Fruit fly (Drosophila melanogaster): ENCODE data around the gene CG6707.
A peak's percentile ranks its signal among the peaks of the same experiment; 100 is the strongest.

- TF ChIP-seq gcm (GFP tag; optimal IDR thresholded peaks at IDR 0.05) (no peak), CG11456 (GFP tag; IDR thresholded peaks at IDR 0.05) (peak; percentile 69; the same call in 2 of the 3 replicates), CG32772 (GFP tag; IDR thresholded peaks at IDR 0.05) (peak; percentile 82), CG6791 (GFP tag; IDR thresholded peaks at IDR 0.05; ENCODE audit: partially characterized antibody) (peak; percentile 34; the same call in 1 of the 3 replicates), CG7963 (GFP tag; IDR thresholded peaks at IDR 0.05; ENCODE audit: partially characterized antibody) (no peak), ind (GFP tag; optimal IDR thresholded peaks at IDR 0.05) (peak; percentile 85), MESR4 (GFP tag; optimal IDR thresholded peaks at IDR 0.05) (no peak), CG3163 (GFP tag; optimal IDR thresholded peaks at IDR 0.05) (peak; percentile 42), CG4730 (GFP tag; IDR thresholded peaks at IDR 0.05) (peak; percentile 72), CG4707 (GFP tag; optimal IDR thresholded peaks at IDR 0.05) (peak; percentile 19)
These were observed 9.7 kb downstream of the CG6707 start, which contains the start of the genes Taf2 and CalpB for dm6 chr3L:9888630-9889130.

Measured in whole organism, embryonic.